Fruit fly (Drosophila melanogaster) whole organism, embryonic: ENCODE measurements around the gene CG6178.

Source experiments
- CG10274 ChIP-seq: fragments of 200-800 bp; sonication (Bioruptor generic); optimal IDR thresholded peaks from 3 replicates; lab custom pipeline; 2017; ENCODE audit warnings: missing biosample characterization, mild to moderate bottlenecking, missing genetic modification characterization
- CG10565 ChIP-seq: fragments of 200-800 bp; sonication (Bioruptor generic); optimal IDR thresholded peaks from 3 replicates; lab custom pipeline; 2016; ENCODE audit warnings: missing biosample characterization, mild to moderate bottlenecking, missing genetic modification characterization
- CG11247 ChIP-seq: fragments of 200-800 bp; sonication (Bioruptor generic); IDR thresholded peaks from 2 replicates; pipeline ENCODE4 v1.3.6; 2022; ENCODE audit warnings: missing biosample characterization, missing genetic modification characterization
- CG11504 ChIP-seq: fragments of 200-800 bp; sonication (Bioruptor generic); optimal IDR thresholded peaks from 3 replicates; lab custom pipeline; 2019; ENCODE audit warnings: missing biosample characterization, mild to moderate bottlenecking, missing genetic modification characterization, moderate library complexity
- CG12236 ChIP-seq: fragments of 200-800 bp; sonication (Bioruptor generic); optimal IDR thresholded peaks from 2 replicates; lab custom pipeline; 2016; ENCODE audit warnings: missing biosample characterization, missing genetic modification characterization
- CG12391 ChIP-seq: fragments of 200-800 bp; sonication (Bioruptor generic); optimal IDR thresholded peaks from 3 replicates; lab custom pipeline; 2018; ENCODE audit warnings: missing biosample characterization, mild to moderate bottlenecking, missing genetic modification characterization, moderate library complexity
- CG14014 ChIP-seq: fragments of 200-800 bp; sonication (Bioruptor generic); IDR thresholded peaks from 2 replicates; pipeline ENCODE4 v1.3.6; 2022; ENCODE audit warnings: missing biosample characterization, missing genetic modification characterization
- CG14667 ChIP-seq: fragments of 200-800 bp; sonication (Bioruptor generic); IDR thresholded peaks from 2 replicates; pipeline ENCODE4 v1.3.6; 2022; ENCODE audit warnings: missing biosample characterization, missing genetic modification characterization
- CG17912 ChIP-seq: fragments of 200-800 bp; sonication (Bioruptor generic); optimal IDR thresholded peaks from 2 replicates; lab custom pipeline; 2018; ENCODE audit warnings: missing biosample characterization, mild to moderate bottlenecking, missing genetic modification characterization
- CG18476 ChIP-seq: fragments of 200-800 bp; sonication (Bioruptor generic); optimal IDR thresholded peaks from 2 replicates; lab custom pipeline; 2016; ENCODE audit warnings: missing biosample characterization, mild to moderate bottlenecking, missing genetic modification characterization
- CG18619 ChIP-seq: fragments of 200-800 bp; sonication (Bioruptor generic); optimal IDR thresholded peaks from 3 replicates; lab custom pipeline; 2017; ENCODE audit warnings: missing biosample characterization, mild to moderate bottlenecking, missing genetic modification characterization
- CG3281 ChIP-seq: fragments of 200-800 bp; sonication (Bioruptor generic); optimal IDR thresholded peaks from 3 replicates; lab custom pipeline; 2017; ENCODE audit warnings: missing biosample characterization, mild to moderate bottlenecking, missing genetic modification characterization
- CG4328 ChIP-seq: fragments of 200-800 bp; sonication (Bioruptor generic); optimal IDR thresholded peaks from 3 replicates; lab custom pipeline; 2017; ENCODE audit warnings: missing biosample characterization, missing genetic modification reagents, missing genetic modification characterization
- CG4820 ChIP-seq: fragments of 200-800 bp; sonication (Bioruptor generic); optimal IDR thresholded peaks from 3 replicates; lab custom pipeline; 2016; ENCODE audit warnings: missing biosample characterization, missing genetic modification characterization
- CG6654 ChIP-seq: fragments of 200-800 bp; sonication (Bioruptor generic); optimal IDR thresholded peaks from 2 replicates; lab custom pipeline; 2017; ENCODE audit warnings: missing biosample characterization, mild to moderate bottlenecking, missing genetic modification characterization
- CG7271 ChIP-seq: fragments of 200-800 bp; sonication (Bioruptor generic); optimal IDR thresholded peaks from 2 replicates; lab custom pipeline; 2018; ENCODE audit warnings: missing biosample characterization, mild to moderate bottlenecking, missing genetic modification characterization, moderate library complexity
- CG8924 ChIP-seq: fragments of 200-800 bp; optimal IDR thresholded peaks from 3 replicates; lab custom pipeline; 2019; ENCODE audit warnings: missing biosample characterization, mild to moderate bottlenecking, missing genetic modification characterization, moderate library complexity
- CTCF ChIP-seq: fragments of 200-800 bp; sonication (Bioruptor generic); optimal IDR thresholded peaks from 2 replicates; lab custom pipeline; 2017; ENCODE audit warnings: missing biosample characterization, mild to moderate bottlenecking, missing genetic modification characterization, moderate library complexity
- CoRest ChIP-seq: fragments of 200-800 bp; sonication (Bioruptor generic); optimal IDR thresholded peaks from 3 replicates; lab custom pipeline; 2018; ENCODE audit warnings: missing biosample characterization, mild to moderate bottlenecking, missing genetic modification characterization, moderate library complexity
- Dref ChIP-seq: fragments of 200-800 bp; sonication (Bioruptor generic); IDR thresholded peaks from 2 replicates; pipeline ENCODE4 v1.3.6; 2022; ENCODE audit warnings: missing biosample characterization, missing genetic modification characterization
- Gug ChIP-seq: fragments of 200-800 bp; sonication (Bioruptor generic); IDR thresholded peaks from 4 replicates; pipeline ENCODE4 v1.3.6; 2022; ENCODE audit warnings: missing biosample characterization, missing genetic modification characterization
- H15 ChIP-seq: fragments of 200-800 bp; sonication (Bioruptor generic); IDR thresholded peaks from 3 replicates; pipeline ENCODE4 v1.3.6; 2022; ENCODE audit warnings: missing biosample characterization, missing genetic modification characterization
- Hmr ChIP-seq: fragments of 200-800 bp; sonication (Bioruptor generic); optimal IDR thresholded peaks from 3 replicates; lab custom pipeline; 2017; ENCODE audit warnings: mild to moderate bottlenecking, missing biosample characterization, missing genetic modification reagents, missing genetic modification characterization
- Kr ChIP-seq: fragments of 200-800 bp; sonication (Bioruptor generic); optimal IDR thresholded peaks from 2 replicates; lab custom pipeline; 2017; ENCODE audit warnings: missing biosample characterization, mild to moderate bottlenecking, missing genetic modification characterization
- Lhr ChIP-seq: fragments of 200-800 bp; sonication (Bioruptor generic); optimal IDR thresholded peaks from 3 replicates; lab custom pipeline; 2017; ENCODE audit warnings: mild to moderate bottlenecking, missing biosample characterization, missing genetic modification reagents, missing genetic modification characterization
- Mad ChIP-seq: fragments of 200-800 bp; sonication (Bioruptor generic); optimal IDR thresholded peaks from 2 replicates; lab custom pipeline; 2016; ENCODE audit warnings: missing biosample characterization, missing genetic modification characterization
- Meics ChIP-seq: fragments of 200-800 bp; sonication (Bioruptor generic); optimal IDR thresholded peaks from 2 replicates; lab custom pipeline; 2017; ENCODE audit warnings: missing biosample characterization, mild to moderate bottlenecking, missing genetic modification characterization
- NC2α ChIP-seq: fragments of 200-800 bp; sonication (Bioruptor generic); optimal IDR thresholded peaks from 2 replicates; lab custom pipeline; 2016; ENCODE audit warnings: missing biosample characterization, missing genetic modification characterization
- NfI ChIP-seq: fragments of 200-800 bp; sonication (Bioruptor generic); optimal IDR thresholded peaks from 3 replicates; lab custom pipeline; 2018; ENCODE audit warnings: missing biosample characterization, mild to moderate bottlenecking, missing genetic modification characterization, moderate library complexity
- Vsx1 ChIP-seq: fragments of 200-800 bp; sonication (Bioruptor generic); optimal IDR thresholded peaks from 2 replicates; lab custom pipeline; 2017; ENCODE audit warnings: missing biosample characterization, mild to moderate bottlenecking, missing genetic modification characterization, missing genetic modification reagents
- aop ChIP-seq: fragments of 200-800 bp; sonication (Bioruptor generic); IDR thresholded peaks from 2 replicates; pipeline ENCODE4 v1.3.6; 2022; ENCODE audit warnings: missing biosample characterization, missing genetic modification characterization
- ap ChIP-seq: fragments of 200-800 bp; sonication (Bioruptor generic); IDR thresholded peaks from 2 replicates; pipeline ENCODE4 v1.3.6; 2022; ENCODE audit warnings: missing biosample characterization, missing genetic modification characterization
- ara ChIP-seq: fragments of 200-800 bp; sonication (Bioruptor generic); IDR thresholded peaks from 2 replicates; pipeline ENCODE4 v1.3.6; 2022; ENCODE audit warnings: missing biosample characterization, missing genetic modification characterization
- az2 ChIP-seq: fragments of 200-800 bp; sonication (Bioruptor generic); optimal IDR thresholded peaks from 3 replicates; lab custom pipeline; 2016; ENCODE audit warnings: missing biosample characterization, missing genetic modification characterization
- bbx ChIP-seq: fragments of 200-800 bp; sonication (Bioruptor generic); IDR thresholded peaks from 2 replicates; pipeline ENCODE4 v1.3.6; 2022; ENCODE audit warnings: missing biosample characterization, missing genetic modification characterization; ENCODE audit not compliant: partially characterized antibody
- bowl ChIP-seq: fragments of 200-800 bp; sonication (Bioruptor generic); IDR thresholded peaks from 2 replicates; pipeline ENCODE4 v1.3.6; 2022; ENCODE audit warnings: missing biosample characterization, missing genetic modification characterization
- cad ChIP-seq: fragments of >200 bp; optimal IDR thresholded peaks from 2 replicates; lab custom pipeline; 2017; ENCODE audit warnings: missing biosample characterization, missing genetic modification characterization
- caup ChIP-seq: fragments of 200-800 bp; sonication (Bioruptor generic); optimal IDR thresholded peaks from 3 replicates; lab custom pipeline; 2017; ENCODE audit warnings: missing biosample characterization, mild to moderate bottlenecking, missing genetic modification characterization, moderate library complexity; ENCODE audit not compliant: severe bottlenecking
- ems ChIP-seq: fragments of 200-800 bp; sonication (Bioruptor generic); optimal IDR thresholded peaks from 3 replicates; lab custom pipeline; 2016; ENCODE audit warnings: missing biosample characterization, missing genetic modification characterization
- hb ChIP-seq: fragments of 200-800 bp; sonication (Bioruptor generic); IDR thresholded peaks from 3 replicates; pipeline ENCODE4 v1.3.6; 2022; ENCODE audit warnings: missing biosample characterization, missing genetic modification characterization; ENCODE audit not compliant: partially characterized antibody
- hbn ChIP-seq: fragments of 200-800 bp; sonication (Bioruptor generic); IDR thresholded peaks from 2 replicates; pipeline ENCODE4 v1.3.6; 2022; ENCODE audit warnings: missing biosample characterization, missing genetic modification characterization; ENCODE audit not compliant: partially characterized antibody
- inv ChIP-seq: fragments of 200-800 bp; sonication (Bioruptor generic); IDR thresholded peaks from 2 replicates; pipeline ENCODE4 v1.3.6; 2022; ENCODE audit warnings: missing biosample characterization, missing genetic modification characterization; ENCODE audit not compliant: partially characterized antibody
- jing ChIP-seq: fragments of 200-800 bp; sonication (Bioruptor generic); optimal IDR thresholded peaks from 2 replicates; lab custom pipeline; 2018; ENCODE audit warnings: missing biosample characterization, mild to moderate bottlenecking, missing genetic modification characterization
- nerfin-1 ChIP-seq: fragments of 200-800 bp; sonication (Bioruptor generic); optimal IDR thresholded peaks from 3 replicates; lab custom pipeline; 2019; ENCODE audit warnings: missing biosample characterization, mild to moderate bottlenecking, missing genetic modification characterization, moderate library complexity
- onecut ChIP-seq: fragments of 200-800 bp; sonication (Bioruptor generic); IDR thresholded peaks from 2 replicates; pipeline ENCODE4 v1.3.6; 2022; ENCODE audit warnings: missing biosample characterization, missing genetic modification characterization
- sima ChIP-seq: fragments of 200-800 bp; sonication (Bioruptor generic); optimal IDR thresholded peaks from 2 replicates; lab custom pipeline; 2016; ENCODE audit warnings: missing biosample characterization, missing genetic modification characterization
- slou ChIP-seq: fragments of 200-800 bp; sonication (Bioruptor generic); optimal IDR thresholded peaks from 3 replicates; lab custom pipeline; 2016; ENCODE audit warnings: missing biosample characterization, missing genetic modification characterization
- stwl ChIP-seq: fragments of 200-800 bp; sonication (Bioruptor generic); optimal IDR thresholded peaks from 3 replicates; lab custom pipeline; 2018; ENCODE audit warnings: missing biosample characterization, mild to moderate bottlenecking, missing genetic modification characterization, moderate library complexity
- toy ChIP-seq: fragments of 200-800 bp; sonication (Bioruptor generic); IDR thresholded peaks from 2 replicates; pipeline ENCODE4 v1.3.6; 2022; ENCODE audit warnings: missing biosample characterization, missing genetic modification characterization
- vvl ChIP-seq: fragments of 200-800 bp; sonication (Bioruptor generic); IDR thresholded peaks from 2 replicates; pipeline ENCODE4 v1.3.6; 2022; ENCODE audit warnings: missing biosample characterization, missing genetic modification characterization
- zf30C ChIP-seq: fragments of 200-800 bp; sonication (Bioruptor generic); optimal IDR thresholded peaks from 3 replicates; lab custom pipeline; 2018; ENCODE audit warnings: missing biosample characterization, mild to moderate bottlenecking, missing genetic modification characterization

The CG6178 gene

dm6 chr3R:24108902-24109389 is 43.2 kb upstream of the CG6178 start, which contains the start of the genes eIF4EHP and CG18428 (continued):
- TF ChIP-seq Vsx1 (GFP tag; lab: Kevin White, UChicago) (peak; percentile 94), CTCF (GFP tag; lab: Kevin White, UChicago) (peak; percentile 76), CG11504 (tag; lab: Kevin White, UChicago) (peak; percentile 99), bbx (no peak), az2 (peak; percentile 98), CG12391 (tag; lab: Kevin White, UChicago) (peak; percentile 100), bowl (GFP tag; lab: Robert Waterston, UW) (no peak; the same call in 1 of the 2 replicates), Hmr (GFP tag; lab: Kevin White, UChicago) (peak; percentile 99), CG6654 (GFP tag; lab: Kevin White, UChicago) (peak; percentile 93), H15 (GFP tag; lab: Robert Waterston, UW) (no peak), aop (GFP tag; lab: Robert Waterston, UW) (no peak; the same call in 1 of the 2 replicates), caup (GFP tag; lab: Kevin White, UChicago) (peak; percentile 99), Kr (GFP tag; lab: Kevin White, UChicago) (peak; percentile 70), CG4820 (GFP tag; lab: Kevin White, UChicago) (peak; percentile 96), Mad (GFP tag; lab: Kevin White, UChicago) (peak; percentile 84), CG3281 (GFP tag; lab: Kevin White, UChicago) (peak; percentile 100), ems (peak; percentile 86), CG14014 (GFP tag; lab: Robert Waterston, UW) (no peak), NfI (GFP tag; lab: Kevin White, UChicago) (peak; percentile 99), stwl (tag; lab: Kevin White, UChicago) (peak; percentile 88), Lhr (GFP tag; lab: Kevin White, UChicago) (peak; percentile 95), CG11247 (GFP tag; lab: Robert Waterston, UW) (no peak), CoRest (tag; lab: Kevin White, UChicago) (peak; percentile 100), zf30C (GFP tag; lab: Kevin White, UChicago) (peak; percentile 68), CG17912 (GFP tag; lab: Kevin White, UChicago) (peak; percentile 96), sima (GFP tag; lab: Kevin White, UChicago) (peak; percentile 36), CG8924 (peak; percentile 100), inv (GFP tag; lab: Robert Waterston, UW) (no peak), Meics (GFP tag; lab: Kevin White, UChicago) (peak; percentile 99), CG12236 (GFP tag; lab: Kevin White, UChicago) (peak; percentile 45), CG14667 (GFP tag; lab: Robert Waterston, UW) (no peak), Gug (GFP tag; lab: Robert Waterston, UW) (peak; percentile 96), CG4328 (GFP tag; lab: Kevin White, UChicago) (peak; percentile 99), CG10565 (GFP tag; lab: Kevin White, UChicago) (peak; percentile 85), slou (peak; percentile 97), ap (no peak; the same call in 1 of the 2 replicates), cad (GFP tag; lab: Kevin White, UChicago) (no peak), jing (GFP tag; lab: Kevin White, UChicago) (peak; percentile 96), CG10274 (GFP tag; lab: Kevin White, UChicago) (peak; percentile 94), onecut (GFP tag; lab: Robert Waterston, UW) (peak; percentile 97), NC2α (GFP tag; lab: Kevin White, UChicago) (peak; percentile 48), CG18619 (GFP tag; lab: Kevin White, UChicago) (peak; percentile 99), nerfin-1 (peak; percentile 99), hbn (GFP tag; lab: Robert Waterston, UW) (no peak), vvl (no peak), hb (GFP tag; lab: Robert Waterston, UW) (no peak), ara (GFP tag; lab: Robert Waterston, UW) (0 out of 2 replicates have a peak, but pooled peaks have one; percentile 98), Dref (GFP tag; lab: Robert Waterston, UW) (0 out of 2 replicates have a peak, but pooled peaks have one; percentile 33), toy (GFP tag; lab: Robert Waterston, UW) (no peak; the same call in 1 of the 2 replicates), CG7271 (tag; lab: Kevin White, UChicago) (peak; percentile 97), CG18476 (peak; percentile 97)
